Worm (Caenorhabditis elegans) whole organism, L3 larva: Measurements from ENCODE around the gene pfd-2.
A peak's percentile ranks its signal among the peaks of the same experiment; 100 is the strongest.

ENCODE experiments used
- ZK546.5 ChIP-seq: sonication (generic microtip); optimal IDR thresholded peaks from 2 replicates; lab custom pipeline; 2017; ENCODE audit warnings: missing biosample characterization, missing genetic modification characterization
- aly-2 ChIP-seq: fragments of 150-350 bp; optimal IDR thresholded peaks from 2 replicates; lab custom pipeline; 2014; ENCODE audit warnings: missing biosample characterization, missing genetic modification characterization
- ama-1 ChIP-seq: fragments of 150-350 bp; optimal IDR thresholded peaks from 2 replicates; lab custom pipeline; 2018
- ceh-16 ChIP-seq: sonication (generic microtip); optimal IDR thresholded peaks from 2 replicates; lab custom pipeline; 2017; ENCODE audit warnings: missing biosample characterization, missing genetic modification characterization
- ceh-28 ChIP-seq: fragments of 150-350 bp; optimal IDR thresholded peaks from 2 replicates; lab custom pipeline; 2014; ENCODE audit warnings: missing biosample characterization, missing genetic modification reagents, missing genetic modification characterization
- ceh-82 ChIP-seq: fragments of 150-350 bp; optimal IDR thresholded peaks from 2 replicates; lab custom pipeline; 2014; ENCODE audit warnings: missing biosample characterization, missing genetic modification characterization
- daf-12 ChIP-seq: fragments of 150-350 bp; optimal IDR thresholded peaks from 2 replicates; lab custom pipeline; 2014; ENCODE audit warnings: missing biosample characterization, missing genetic modification reagents, missing genetic modification characterization
- egl-27 ChIP-seq: sonication (generic microtip); optimal IDR thresholded peaks from 4 replicates; lab custom pipeline; 2017; ENCODE audit warnings: missing biosample characterization, missing genetic modification reagents, missing genetic modification characterization
- egl-5 ChIP-seq: fragments of 150-350 bp; optimal IDR thresholded peaks from 2 replicates; lab custom pipeline; 2017; ENCODE audit warnings: missing biosample characterization, missing genetic modification reagents, missing genetic modification characterization, inconsistent platforms
- elt-2 ChIP-seq: sonication (generic microtip); optimal IDR thresholded peaks from 2 replicates; lab custom pipeline; 2016; ENCODE audit warnings: missing genetic modification reagents, mild to moderate bottlenecking, missing genetic modification characterization, missing compliant biosample characterization
- elt-3 ChIP-seq, 3 experiments: fragments of 150-350 bp in 1 of 3; sonication (generic microtip) in 2 of 3; optimal IDR thresholded peaks; 2 replicates in 2 of 3; 4 replicates in 1 of 3; lab custom pipeline; 2014 to 2017; ENCODE audit warnings: missing biosample characterization in 3 of 3, missing genetic modification characterization in 3 of 3
- fkh-10 ChIP-seq: sonication (generic microtip); optimal IDR thresholded peaks from 2 replicates; lab custom pipeline; 2017; ENCODE audit warnings: missing biosample characterization, missing genetic modification reagents, missing genetic modification characterization
- fkh-2 ChIP-seq: fragments of 150-350 bp; optimal IDR thresholded peaks from 2 replicates; lab custom pipeline; 2014; ENCODE audit warnings: missing biosample characterization, missing genetic modification reagents, missing genetic modification characterization
- fos-1 ChIP-seq: fragments of 150-350 bp; optimal IDR thresholded peaks from 2 replicates; lab custom pipeline; 2014; ENCODE audit warnings: missing biosample characterization, missing genetic modification characterization
- hmg-11 ChIP-seq: sonication (generic microtip); optimal IDR thresholded peaks from 2 replicates; lab custom pipeline; 2016; ENCODE audit warnings: missing genetic modification characterization, missing compliant biosample characterization
- jun-1 ChIP-seq: fragments of 150-350 bp; optimal IDR thresholded peaks from 2 replicates; lab custom pipeline; 2014; ENCODE audit warnings: missing biosample characterization, missing genetic modification reagents, missing genetic modification characterization
- mdl-1 ChIP-seq: fragments of 150-350 bp; optimal IDR thresholded peaks from 2 replicates; lab custom pipeline; 2014; ENCODE audit warnings: missing biosample characterization, missing genetic modification characterization
- nfya-1 ChIP-seq: sonication (generic microtip); optimal IDR thresholded peaks from 2 replicates; lab custom pipeline; 2017; ENCODE audit warnings: missing genetic modification characterization, mild to moderate bottlenecking, missing compliant biosample characterization, antibody characterized with exemption, moderate library complexity; ENCODE audit not compliant: insufficient read depth
- nhr-12 ChIP-seq: fragments of 150-350 bp; optimal IDR thresholded peaks from 2 replicates; lab custom pipeline; 2014; ENCODE audit warnings: missing biosample characterization, missing genetic modification characterization
- nhr-23 ChIP-seq: fragments of 150-350 bp; optimal IDR thresholded peaks from 2 replicates; lab custom pipeline; 2014; ENCODE audit warnings: missing biosample characterization, missing genetic modification reagents, missing genetic modification characterization
- nhr-25 ChIP-seq: sonication (generic microtip); optimal IDR thresholded peaks from 2 replicates; lab custom pipeline; 2017; ENCODE audit warnings: missing biosample characterization, missing genetic modification characterization
- nhr-28 ChIP-seq: fragments of 150-350 bp; optimal IDR thresholded peaks from 2 replicates; lab custom pipeline; 2014; ENCODE audit warnings: missing biosample characterization, missing genetic modification characterization
- nhr-43 ChIP-seq: sonication (generic microtip); optimal IDR thresholded peaks from 2 replicates; lab custom pipeline; 2016; ENCODE audit warnings: mild to moderate bottlenecking, missing genetic modification characterization, missing compliant biosample characterization; ENCODE audit not compliant: poor library complexity, severe bottlenecking
- nhr-67 ChIP-seq: fragments of 150-350 bp; optimal IDR thresholded peaks from 2 replicates; lab custom pipeline; 2014; ENCODE audit warnings: missing biosample characterization, missing genetic modification characterization
- nhr-76 ChIP-seq: fragments of 150-350 bp; sonication (generic microtip); optimal IDR thresholded peaks from 5 replicates; lab custom pipeline; 2014; ENCODE audit warnings: missing biosample characterization, missing genetic modification characterization
- nhr-77 ChIP-seq: fragments of 150-350 bp; optimal IDR thresholded peaks from 2 replicates; lab custom pipeline; 2014; ENCODE audit warnings: missing biosample characterization, missing genetic modification characterization
- pha-4 ChIP-seq: fragments of 150-350 bp; optimal IDR thresholded peaks from 2 replicates; lab custom pipeline; 2014; ENCODE audit warnings: missing biosample characterization, missing genetic modification reagents, missing genetic modification characterization
- pqm-1 ChIP-seq: fragments of 150-350 bp; optimal IDR thresholded peaks from 2 replicates; lab custom pipeline; 2017; ENCODE audit warnings: missing biosample characterization, missing genetic modification characterization, inconsistent platforms
- sea-2 ChIP-seq: fragments of 150-350 bp; sonication (generic microtip); optimal IDR thresholded peaks from 4 replicates; lab custom pipeline; 2014; ENCODE audit warnings: missing biosample characterization, missing genetic modification reagents, missing genetic modification characterization
- snpc-4 ChIP-seq: fragments of 150-350 bp; optimal IDR thresholded peaks from 2 replicates; lab custom pipeline; 2014; ENCODE audit warnings: missing biosample characterization, missing genetic modification characterization
- unc-39 ChIP-seq: sonication (generic microtip); optimal IDR thresholded peaks from 4 replicates; lab custom pipeline; 2017; ENCODE audit warnings: missing biosample characterization, missing genetic modification characterization
- unc-62 ChIP-seq: fragments of 150-350 bp; sonication (generic microtip); optimal IDR thresholded peaks from 4 replicates; lab custom pipeline; 2014; ENCODE audit warnings: missing biosample characterization, missing genetic modification reagents, missing genetic modification characterization
- ztf-11 ChIP-seq: fragments of 150-350 bp; optimal IDR thresholded peaks from 2 replicates; lab custom pipeline; 2014; ENCODE audit warnings: missing biosample characterization, missing genetic modification characterization
- ztf-4 ChIP-seq: fragments of 150-350 bp; optimal IDR thresholded peaks from 2 replicates; lab custom pipeline; 2014; ENCODE audit warnings: missing biosample characterization, missing genetic modification characterization

The pfd-2 gene

ce11 chrII:4321766-4322165, 4.8 kb upstream of the pfd-2 start, which contains the start of gene Y52E8A.1:
TSS of gene Y52E8A.1 (plus strand) at chrII:4322066.
- TF ChIP-seq jun-1 (tag; lab: Kevin White, UChicago) (no peak), nhr-25 (no peak), fkh-2 (tag; lab: Kevin White, UChicago) (no peak), snpc-4 (tag; lab: Kevin White, UChicago) (no peak), elt-3 (tag; optimal IDR thresholded peaks at IDR 0.05; lab: Kevin White, UChicago) (no peak), pha-4 (no peak), egl-5 (no peak), daf-12 (tag; lab: Kevin White, UChicago) (no peak), ceh-28 (tag; lab: Kevin White, UChicago) (no peak), nhr-76 (tag; lab: Kevin White, UChicago) (no peak), fkh-10 (GFP tag; lab: Kevin White, UChicago) (no peak), ceh-82 (tag; lab: Kevin White, UChicago) (no peak), ztf-4 (tag; lab: Kevin White, UChicago) (no peak), egl-27 (tag; lab: Kevin White, UChicago) (no peak)
- TF ChIP-seq, all 47 proteins: peak for 0

- TF ChIP-seq pha-4 = peak; percentile 63
- no peak for TF ChIP-seq mdl-1 (tag; lab: Kevin White, UChicago)
- TF ChIP-seq unc-39 (tag; lab: Kevin White, UChicago) = no peak
- no peak for TF ChIP-seq nhr-67
- TF ChIP-seq snpc-4 (tag; lab: Kevin White, UChicago) = no peak
- TF ChIP-seq elt-2 (tag; lab: Kevin White, UChicago) = no peak
- TF ChIP-seq ama-1 (lab: Kevin White, UChicago) = no peak
- TF ChIP-seq nhr-28 (tag; lab: Kevin White, UChicago) = no peak
- TF ChIP-seq aly-2 (tag; lab: Kevin White, UChicago) = no peak
- TF ChIP-seq nfya-1 = peak; percentile 43
- TF ChIP-seq ZK546.5 (tag; lab: Kevin White, UChicago) = no peak
- peak; percentile 85 for TF ChIP-seq hmg-11 (tag; lab: Kevin White, UChicago)
- TF ChIP-seq nhr-25 = no peak
- peak; percentile 9 for TF ChIP-seq nhr-23 (tag; lab: Kevin White, UChicago)
- no peak for TF ChIP-seq pqm-1 (tag; lab: Kevin White, UChicago)
Observed at ce11 chrII:4322871-4323270, 3.6 kb upstream of the pfd-2 start, which contains the start of gene H20J04.6. TSS of gene H20J04.6 (plus strand) at chrII:4323256.

- TF ChIP-seq nhr-43 (tag; lab: Kevin White, UChicago) = no peak
Observed at ce11 chrII:4324061-4324460, 2.5 kb upstream of the pfd-2 start, which contains the start of gene mog-2. TSS of gene mog-2 (plus strand) at chrII:4324361.

ce11 chrII:4328716-4329115, 2.2 kb downstream of the pfd-2 start, which contains the start of gene H20J04.4:
TSS of gene H20J04.4 (plus strand) at chrII:4329016.
- peak; percentile 10 for TF ChIP-seq ceh-28 (tag; lab: Kevin White, UChicago)
- TF ChIP-seq unc-62 = no peak
- TF ChIP-seq nhr-67 = no peak
- no peak for TF ChIP-seq mdl-1 (tag; lab: Kevin White, UChicago)
- no peak for TF ChIP-seq nhr-12
- TF ChIP-seq ceh-16 = no peak
- no peak for TF ChIP-seq fos-1 (tag; lab: Kevin White, UChicago)
- TF ChIP-seq, all 47 proteins: peak for 1

- TF ChIP-seq egl-27 (tag; lab: Kevin White, UChicago) (no peak), ztf-11 (tag; lab: Kevin White, UChicago) (no peak), nhr-77 (tag; lab: Kevin White, UChicago) (no peak), pqm-1 (tag; lab: Kevin White, UChicago) (no peak), egl-5 (no peak), nhr-76 (tag; lab: Kevin White, UChicago) (no peak), sea-2 (no peak), nhr-67 (no peak)
- TF ChIP-seq, all 47 proteins: peak for 0
Observed at ce11 chrII:4334448-4334847, 7.9 kb downstream of the pfd-2 start, which contains the start of gene madf-3. TSS of gene madf-3 (plus strand) at chrII:4334748.
